Worm (Caenorhabditis elegans) whole organism, L3 larva: ENCODE results near the gene snr-4.

Source experiments
- R02D3.7 ChIP-seq: fragments of 150-350 bp; optimal IDR thresholded peaks from 2 replicates; lab custom pipeline; 2014; ENCODE audit warnings: missing biosample characterization, missing genetic modification characterization
- ZK546.5 ChIP-seq: sonication (generic microtip); optimal IDR thresholded peaks from 2 replicates; lab custom pipeline; 2017; ENCODE audit warnings: missing biosample characterization, missing genetic modification characterization
- aly-2 ChIP-seq: fragments of 150-350 bp; optimal IDR thresholded peaks from 2 replicates; lab custom pipeline; 2014; ENCODE audit warnings: missing biosample characterization, missing genetic modification characterization
- ama-1 ChIP-seq: fragments of 150-350 bp; optimal IDR thresholded peaks from 2 replicates; lab custom pipeline; 2018
- ceh-16 ChIP-seq: sonication (generic microtip); optimal IDR thresholded peaks from 2 replicates; lab custom pipeline; 2017; ENCODE audit warnings: missing biosample characterization, missing genetic modification characterization
- ceh-9 ChIP-seq: sonication (generic microtip); optimal IDR thresholded peaks from 2 replicates; lab custom pipeline; 2018; ENCODE audit warnings: missing biosample characterization, missing genetic modification characterization
- daf-12 ChIP-seq: fragments of 150-350 bp; optimal IDR thresholded peaks from 2 replicates; lab custom pipeline; 2014; ENCODE audit warnings: missing biosample characterization, missing genetic modification reagents, missing genetic modification characterization
- egl-27 ChIP-seq: sonication (generic microtip); optimal IDR thresholded peaks from 4 replicates; lab custom pipeline; 2017; ENCODE audit warnings: missing biosample characterization, missing genetic modification reagents, missing genetic modification characterization
- egl-5 ChIP-seq: fragments of 150-350 bp; optimal IDR thresholded peaks from 2 replicates; lab custom pipeline; 2017; ENCODE audit warnings: missing biosample characterization, missing genetic modification reagents, missing genetic modification characterization, inconsistent platforms
- eor-1 ChIP-seq, 2 experiments: fragments of 150-350 bp; optimal IDR thresholded peaks; 2 replicates each; lab custom pipeline; 2014 to 2018; ENCODE audit warnings: missing biosample characterization in 2 of 2, missing genetic modification characterization in 2 of 2
- fkh-10 ChIP-seq: sonication (generic microtip); optimal IDR thresholded peaks from 2 replicates; lab custom pipeline; 2017; ENCODE audit warnings: missing biosample characterization, missing genetic modification reagents, missing genetic modification characterization
- fkh-2 ChIP-seq: fragments of 150-350 bp; optimal IDR thresholded peaks from 2 replicates; lab custom pipeline; 2014; ENCODE audit warnings: missing biosample characterization, missing genetic modification reagents, missing genetic modification characterization
- lin-39 ChIP-seq: fragments of 150-350 bp; optimal IDR thresholded peaks from 2 replicates; lab custom pipeline; 2018; ENCODE audit warnings: missing biosample characterization, missing genetic modification reagents, missing genetic modification characterization
- lsy-12 ChIP-seq: sonication (generic microtip); optimal IDR thresholded peaks from 2 replicates; lab custom pipeline; 2016; ENCODE audit warnings: mild to moderate bottlenecking, missing genetic modification characterization, missing compliant biosample characterization
- mml-1 ChIP-seq: fragments of 150-350 bp; sonication (generic microtip); optimal IDR thresholded peaks from 3 replicates; lab custom pipeline; 2014; ENCODE audit warnings: missing biosample characterization, missing genetic modification characterization
- nfya-1 ChIP-seq: sonication (generic microtip); optimal IDR thresholded peaks from 2 replicates; lab custom pipeline; 2017; ENCODE audit warnings: missing genetic modification characterization, mild to moderate bottlenecking, missing compliant biosample characterization, antibody characterized with exemption, moderate library complexity; ENCODE audit not compliant: insufficient read depth
- nhr-11 ChIP-seq: fragments of 150-350 bp; optimal IDR thresholded peaks from 2 replicates; lab custom pipeline; 2014; ENCODE audit warnings: missing biosample characterization, missing genetic modification characterization
- nhr-23 ChIP-seq: fragments of 150-350 bp; optimal IDR thresholded peaks from 2 replicates; lab custom pipeline; 2014; ENCODE audit warnings: missing biosample characterization, missing genetic modification reagents, missing genetic modification characterization
- nhr-237 ChIP-seq: fragments of 150-350 bp; optimal IDR thresholded peaks from 2 replicates; lab custom pipeline; 2014; ENCODE audit warnings: missing biosample characterization, missing genetic modification characterization
- nhr-28 ChIP-seq: fragments of 150-350 bp; optimal IDR thresholded peaks from 2 replicates; lab custom pipeline; 2014; ENCODE audit warnings: missing biosample characterization, missing genetic modification characterization
- nhr-43 ChIP-seq: sonication (generic microtip); optimal IDR thresholded peaks from 2 replicates; lab custom pipeline; 2016; ENCODE audit warnings: mild to moderate bottlenecking, missing genetic modification characterization, missing compliant biosample characterization; ENCODE audit not compliant: poor library complexity, severe bottlenecking
- nhr-77 ChIP-seq: fragments of 150-350 bp; optimal IDR thresholded peaks from 2 replicates; lab custom pipeline; 2014; ENCODE audit warnings: missing biosample characterization, missing genetic modification characterization
- pha-4 ChIP-seq: fragments of 150-350 bp; optimal IDR thresholded peaks from 2 replicates; lab custom pipeline; 2014; ENCODE audit warnings: missing biosample characterization, missing genetic modification reagents, missing genetic modification characterization
- pqm-1 ChIP-seq: fragments of 150-350 bp; optimal IDR thresholded peaks from 2 replicates; lab custom pipeline; 2017; ENCODE audit warnings: missing biosample characterization, missing genetic modification characterization, inconsistent platforms
- sea-2 ChIP-seq: fragments of 150-350 bp; sonication (generic microtip); optimal IDR thresholded peaks from 4 replicates; lab custom pipeline; 2014; ENCODE audit warnings: missing biosample characterization, missing genetic modification reagents, missing genetic modification characterization
- skn-1 ChIP-seq: fragments of 150-350 bp; optimal IDR thresholded peaks from 2 replicates; lab custom pipeline; 2014; ENCODE audit warnings: missing biosample characterization, missing genetic modification characterization
- ztf-11 ChIP-seq: fragments of 150-350 bp; optimal IDR thresholded peaks from 2 replicates; lab custom pipeline; 2014; ENCODE audit warnings: missing biosample characterization, missing genetic modification characterization
- ztf-4 ChIP-seq: fragments of 150-350 bp; optimal IDR thresholded peaks from 2 replicates; lab custom pipeline; 2014; ENCODE audit warnings: missing biosample characterization, missing genetic modification characterization

The snr-4 gene

ce11 chrV:11958343-11959291, 20.9 kb downstream of the snr-4 start, which contains the start of gene F58H1.5:
F58H1.5 (plus strand) TSS chrV:11958393.
- TF ChIP-seq mml-1 (tag; lab: Kevin White, UChicago), result no peak
- peak; percentile 26 for TF ChIP-seq ceh-9

ce11 chrV:11955617-11956016, 23.9 kb downstream of the snr-4 start:
- TF ChIP-seq ztf-11 (tag; lab: Kevin White, UChicago) (no peak), egl-5 (tag; lab: Kevin White, UChicago) (peak; percentile 10)

ce11 chrV:11953621-11954020, 25.9 kb downstream of the snr-4 start:
- TF ChIP-seq lsy-12 (tag; lab: Kevin White, UChicago) (no peak), sea-2 (GFP tag; lab: Kevin White, UChicago) (no peak), nhr-23 (tag; lab: Kevin White, UChicago) (no peak), fkh-10 (peak; percentile 81), skn-1 (tag; lab: Kevin White, UChicago) (no peak), lin-39 (tag; lab: Kevin White, UChicago) (no peak), nhr-43 (tag; lab: Kevin White, UChicago) (no peak), nhr-28 (tag; lab: Kevin White, UChicago) (no peak), egl-27 (tag; lab: Kevin White, UChicago) (no peak)

- TF ChIP-seq aly-2 (no peak), ama-1 (lab: Kevin White, UChicago) (no peak), pha-4 (tag; lab: Kevin White, UChicago) (peak; percentile 12), nfya-1 (no peak)
These were observed 26.6 kb downstream of the snr-4 start for ce11 chrV:11952854-11953447.

ce11 chrV:11951227-11951626, 28.3 kb downstream of the snr-4 start:
- TF ChIP-seq nhr-28 (tag; lab: Kevin White, UChicago) (no peak), ZK546.5 (no peak), pha-4 (tag; lab: Kevin White, UChicago) (peak; percentile 67)

- TF ChIP-seq nhr-237 (tag; lab: Kevin White, UChicago) (no peak), ceh-16 (tag; lab: Kevin White, UChicago) (no peak), fkh-2 (tag; lab: Kevin White, UChicago) (no peak), ztf-4 (tag; lab: Kevin White, UChicago) (no peak), skn-1 (tag; lab: Kevin White, UChicago) (no peak), lin-39 (tag; lab: Kevin White, UChicago) (peak; percentile 31)
- TF ChIP-seq, all 47 proteins: peak for 1
These were observed 29.9 kb downstream of the snr-4 start for ce11 chrV:11949509-11950117.

- no peak for TF ChIP-seq aly-2
- TF ChIP-seq mml-1 (tag; lab: Kevin White, UChicago), result no peak
- TF ChIP-seq ztf-11 (tag; lab: Kevin White, UChicago), result no peak
- no peak for TF ChIP-seq daf-12 (tag; lab: Kevin White, UChicago)
- no peak for TF ChIP-seq ama-1 (lab: Kevin White, UChicago)
- no peak for TF ChIP-seq R02D3.7 (tag; lab: Kevin White, UChicago)
- no peak for TF ChIP-seq nhr-11
- no peak for TF ChIP-seq nhr-237 (tag; lab: Kevin White, UChicago)
- no peak for TF ChIP-seq egl-27 (tag; lab: Kevin White, UChicago)
- TF ChIP-seq nhr-77, result no peak
- no peak for TF ChIP-seq nhr-43 (tag; lab: Kevin White, UChicago)
- no peak for TF ChIP-seq pqm-1 (tag; lab: Kevin White, UChicago)
- no peak for TF ChIP-seq ZK546.5
- TF ChIP-seq eor-1 (tag; optimal IDR thresholded peaks at IDR 0.05; lab: Kevin White, UChicago), result no peak
These were observed 30.9 kb downstream of the snr-4 start for ce11 chrV:11948581-11948980.
